Fruit fly (Drosophila melanogaster) whole organism, embryonic: Measurements from ENCODE around the gene tub.

Experiments used
- Adf1 ChIP-seq: fragments of 200-800 bp; sonication (Bioruptor generic); IDR thresholded peaks from 2 replicates; pipeline ENCODE4 v1.3.6; 2022; ENCODE audit warnings: missing biosample characterization, missing genetic modification characterization
- Aef1 ChIP-seq: fragments of 200-800 bp; sonication (Bioruptor generic); IDR thresholded peaks from 3 replicates; pipeline ENCODE4 v1.3.6; 2022; ENCODE audit warnings: missing biosample characterization, missing genetic modification characterization
- Atf6 ChIP-seq: fragments of 200-800 bp; sonication (Bioruptor generic); IDR thresholded peaks from 2 replicates; pipeline ENCODE4 v1.3.6; 2022; ENCODE audit warnings: missing biosample characterization, missing genetic modification characterization
- CG10267 ChIP-seq: fragments of 200-800 bp; sonication (Bioruptor generic); optimal IDR thresholded peaks from 2 replicates; lab custom pipeline; 2018; ENCODE audit warnings: missing biosample characterization, mild to moderate bottlenecking, missing genetic modification characterization, moderate library complexity
- CG10431 ChIP-seq: fragments of 200-800 bp; sonication (Bioruptor generic); optimal IDR thresholded peaks from 3 replicates; lab custom pipeline; 2018; ENCODE audit warnings: missing biosample characterization, mild to moderate bottlenecking, missing genetic modification characterization
- CG12104 ChIP-seq: fragments of 200-800 bp; sonication (Bioruptor generic); optimal IDR thresholded peaks from 3 replicates; lab custom pipeline; 2016; ENCODE audit warnings: missing biosample characterization, missing genetic modification characterization
- CG12942 ChIP-seq: fragments of 200-800 bp; sonication (Bioruptor generic); optimal IDR thresholded peaks from 3 replicates; lab custom pipeline; 2016; ENCODE audit warnings: missing biosample characterization, missing genetic modification characterization
- CG15514 ChIP-seq: fragments of 200-800 bp; sonication (Bioruptor generic); optimal IDR thresholded peaks from 3 replicates; lab custom pipeline; 2017; ENCODE audit warnings: missing biosample characterization, missing genetic modification characterization, mild to moderate bottlenecking, moderate library complexity, missing genetic modification reagents
- CG1647 ChIP-seq: fragments of 200-800 bp; sonication (Bioruptor generic); optimal IDR thresholded peaks from 3 replicates; lab custom pipeline; 2016; ENCODE audit warnings: missing biosample characterization, missing genetic modification characterization
- CG17328 ChIP-seq: fragments of 200-800 bp; sonication (Bioruptor generic); IDR thresholded peaks from 2 replicates; pipeline ENCODE4 v1.3.6; 2022; ENCODE audit warnings: missing biosample characterization, missing genetic modification characterization
- CG17912 ChIP-seq: fragments of 200-800 bp; sonication (Bioruptor generic); optimal IDR thresholded peaks from 2 replicates; lab custom pipeline; 2018; ENCODE audit warnings: missing biosample characterization, mild to moderate bottlenecking, missing genetic modification characterization
- CG18619 ChIP-seq: fragments of 200-800 bp; sonication (Bioruptor generic); optimal IDR thresholded peaks from 3 replicates; lab custom pipeline; 2017; ENCODE audit warnings: missing biosample characterization, mild to moderate bottlenecking, missing genetic modification characterization
- CG2199 ChIP-seq: fragments of 200-800 bp; sonication (Bioruptor generic); IDR thresholded peaks from 3 replicates; pipeline ENCODE4 v1.3.6; 2022; ENCODE audit warnings: missing biosample characterization, missing genetic modification characterization
- CG31388 ChIP-seq: fragments of 200-800 bp; sonication (Bioruptor generic); optimal IDR thresholded peaks from 2 replicates; lab custom pipeline; 2016; ENCODE audit warnings: missing biosample characterization, missing genetic modification characterization
- CG4282 ChIP-seq: fragments of 200-800 bp; sonication (Bioruptor generic); optimal IDR thresholded peaks from 2 replicates; lab custom pipeline; 2016; ENCODE audit warnings: missing biosample characterization, missing genetic modification characterization
- CG4404 ChIP-seq: fragments of 200-800 bp; sonication (Bioruptor generic); IDR thresholded peaks from 2 replicates; pipeline ENCODE4 v1.3.6; 2022; ENCODE audit warnings: missing biosample characterization, missing genetic modification characterization
- CG4707 ChIP-seq: fragments of 200-800 bp; sonication (Bioruptor generic); optimal IDR thresholded peaks from 2 replicates; lab custom pipeline; 2018; ENCODE audit warnings: missing biosample characterization, mild to moderate bottlenecking, missing genetic modification characterization, moderate library complexity
- CG6654 ChIP-seq: fragments of 200-800 bp; sonication (Bioruptor generic); optimal IDR thresholded peaks from 2 replicates; lab custom pipeline; 2017; ENCODE audit warnings: missing biosample characterization, mild to moderate bottlenecking, missing genetic modification characterization
- CG7786 ChIP-seq: fragments of 200-800 bp; sonication (Bioruptor generic); optimal IDR thresholded peaks from 2 replicates; lab custom pipeline; 2016; ENCODE audit warnings: missing biosample characterization, missing genetic modification characterization
- CG7987 ChIP-seq: fragments of 200-800 bp; sonication (Bioruptor generic); optimal IDR thresholded peaks from 2 replicates; lab custom pipeline; 2018; ENCODE audit warnings: missing biosample characterization, mild to moderate bottlenecking, missing genetic modification characterization, moderate library complexity
- CG8478 ChIP-seq: fragments of >200 bp; optimal IDR thresholded peaks from 2 replicates; lab custom pipeline; 2018
- Dad ChIP-seq: fragments of 200-800 bp; sonication (Bioruptor generic); optimal IDR thresholded peaks from 3 replicates; lab custom pipeline; 2016; ENCODE audit warnings: missing biosample characterization, missing genetic modification characterization
- Dp ChIP-seq: fragments of 200-800 bp; sonication (Bioruptor generic); optimal IDR thresholded peaks from 2 replicates; lab custom pipeline; 2018; ENCODE audit warnings: missing biosample characterization, mild to moderate bottlenecking, missing genetic modification characterization, moderate library complexity
- E2f1 ChIP-seq: fragments of 200-800 bp; sonication (Bioruptor generic); IDR thresholded peaks from 2 replicates; pipeline ENCODE4 v1.3.6; 2022; ENCODE audit warnings: missing biosample characterization, missing genetic modification characterization
- E2f2 ChIP-seq: fragments of 200-800 bp; sonication (Bioruptor generic); IDR thresholded peaks from 2 replicates; pipeline ENCODE4 v1.3.6; 2022; ENCODE audit warnings: missing biosample characterization, missing genetic modification characterization
- Ets97D ChIP-seq: fragments of 200-800 bp; sonication (Bioruptor generic); optimal IDR thresholded peaks from 3 replicates; lab custom pipeline; 2016; ENCODE audit warnings: missing biosample characterization, missing genetic modification characterization
- Gug ChIP-seq: fragments of 200-800 bp; sonication (Bioruptor generic); IDR thresholded peaks from 4 replicates; pipeline ENCODE4 v1.3.6; 2022; ENCODE audit warnings: missing biosample characterization, missing genetic modification characterization
- Pdp1 ChIP-seq, 2 experiments: fragments of 200-800 bp; sonication (Bioruptor generic); optimal IDR thresholded peaks; 3 replicates each; lab custom pipeline; 2016; ENCODE audit warnings: missing biosample characterization in 2 of 2, missing genetic modification characterization in 2 of 2, mild to moderate bottlenecking in 1 of 2, moderate library complexity in 1 of 2
- bowl ChIP-seq: fragments of 200-800 bp; sonication (Bioruptor generic); IDR thresholded peaks from 2 replicates; pipeline ENCODE4 v1.3.6; 2022; ENCODE audit warnings: missing biosample characterization, missing genetic modification characterization
- eve ChIP-seq, 2 experiments: fragments of >200 bp; optimal IDR thresholded peaks; 2 replicates each; lab custom pipeline; 2017; ENCODE audit warnings: missing biosample characterization in 2 of 2, missing genetic modification characterization in 2 of 2
- fru ChIP-seq: fragments of >200 bp; optimal IDR thresholded peaks from 2 replicates; lab custom pipeline; 2017
- gem ChIP-seq: fragments of 200-800 bp; sonication (Bioruptor generic); optimal IDR thresholded peaks from 2 replicates; lab custom pipeline; 2019; ENCODE audit warnings: missing biosample characterization, mild to moderate bottlenecking, missing genetic modification characterization, moderate library complexity
- her ChIP-seq: fragments of 200-800 bp; sonication (Bioruptor generic); optimal IDR thresholded peaks from 2 replicates; lab custom pipeline; 2016; ENCODE audit warnings: missing biosample characterization, missing genetic modification characterization
- insv ChIP-seq, 2 experiments: fragments of 200-800 bp; sonication (Bioruptor generic); optimal IDR thresholded peaks; 3 replicates each; lab custom pipeline; 2016 to 2018; ENCODE audit warnings: missing biosample characterization in 2 of 2, missing genetic modification characterization in 2 of 2
- inv ChIP-seq: fragments of 200-800 bp; sonication (Bioruptor generic); IDR thresholded peaks from 2 replicates; pipeline ENCODE4 v1.3.6; 2022; ENCODE audit warnings: missing biosample characterization, missing genetic modification characterization; ENCODE audit not compliant: partially characterized antibody
- kah ChIP-seq: fragments of 200-800 bp; sonication (Bioruptor generic); optimal IDR thresholded peaks from 2 replicates; lab custom pipeline; 2018; ENCODE audit warnings: missing biosample characterization, mild to moderate bottlenecking, missing genetic modification characterization
- knrl ChIP-seq: fragments of 200-800 bp; sonication (Bioruptor generic); IDR thresholded peaks from 3 replicates; pipeline ENCODE4 v1.3.6; 2022; ENCODE audit warnings: missing biosample characterization, missing genetic modification characterization; ENCODE audit not compliant: partially characterized antibody
- mld ChIP-seq: fragments of 200-800 bp; sonication (Bioruptor generic); IDR thresholded peaks from 3 replicates; pipeline ENCODE4 v1.3.6; 2022; ENCODE audit warnings: missing biosample characterization, missing genetic modification characterization; ENCODE audit not compliant: partially characterized antibody
- nau ChIP-seq: fragments of 200-800 bp; sonication (Bioruptor generic); optimal IDR thresholded peaks from 3 replicates; lab custom pipeline; 2017; ENCODE audit warnings: missing biosample characterization, mild to moderate bottlenecking, missing genetic modification characterization, missing genetic modification reagents
- pan ChIP-seq, 4 experiments: fragments of >200 bp in 3 of 4; fragments of 200-800 bp in 1 of 4; sonication (Bioruptor generic) in 1 of 4; optimal IDR thresholded peaks in 3 of 4; IDR thresholded peaks in 1 of 4; 2 replicates each; pipeline versions ENCODE4 v1.3.6 to Lab custom; 2017 to 2022; ENCODE audit warnings: missing biosample characterization in 2 of 4, missing genetic modification characterization in 2 of 4, mixed read lengths in 1 of 4
- schlank ChIP-seq: fragments of 200-800 bp; sonication (Bioruptor generic); optimal IDR thresholded peaks from 2 replicates; lab custom pipeline; 2018; ENCODE audit warnings: missing biosample characterization, mild to moderate bottlenecking, missing genetic modification characterization
- scrt ChIP-seq: fragments of 200-800 bp; sonication (Bioruptor generic); optimal IDR thresholded peaks from 2 replicates; lab custom pipeline; 2018; ENCODE audit warnings: missing biosample characterization, mild to moderate bottlenecking, missing genetic modification characterization, moderate library complexity
- seq ChIP-seq: fragments of 200-800 bp; sonication (Bioruptor generic); IDR thresholded peaks from 2 replicates; pipeline ENCODE4 v1.3.6; 2022; ENCODE audit warnings: missing biosample characterization, missing genetic modification characterization
- sim ChIP-seq: fragments of 200-800 bp; sonication (Bioruptor generic); IDR thresholded peaks from 2 replicates; pipeline ENCODE4 v1.3.6; 2022; ENCODE audit warnings: missing biosample characterization, missing genetic modification characterization
- slp2 ChIP-seq: fragments of 200-800 bp; sonication (Bioruptor generic); optimal IDR thresholded peaks from 2 replicates; lab custom pipeline; 2016; ENCODE audit warnings: missing biosample characterization, missing genetic modification characterization
- sna ChIP-seq: fragments of 200-800 bp; sonication (Bioruptor generic); IDR thresholded peaks from 2 replicates; pipeline ENCODE4 v1.3.6; 2022; ENCODE audit warnings: missing biosample characterization, missing genetic modification characterization; ENCODE audit not compliant: partially characterized antibody
- tin ChIP-seq: fragments of 200-800 bp; sonication (Bioruptor generic); optimal IDR thresholded peaks from 3 replicates; lab custom pipeline; 2016; ENCODE audit warnings: missing biosample characterization, missing genetic modification characterization
- toy ChIP-seq: fragments of 200-800 bp; sonication (Bioruptor generic); IDR thresholded peaks from 2 replicates; pipeline ENCODE4 v1.3.6; 2022; ENCODE audit warnings: missing biosample characterization, missing genetic modification characterization
- trem ChIP-seq: fragments of 200-800 bp; optimal IDR thresholded peaks from 3 replicates; lab custom pipeline; 2019; ENCODE audit warnings: missing biosample characterization, mild to moderate bottlenecking, missing genetic modification characterization, moderate library complexity
- twi ChIP-seq: fragments of 200-800 bp; optimal IDR thresholded peaks from 2 replicates; lab custom pipeline; 2019; ENCODE audit warnings: missing biosample characterization, mild to moderate bottlenecking, missing genetic modification characterization, moderate library complexity
- unc-4 ChIP-seq: fragments of 200-800 bp; sonication (Bioruptor generic); IDR thresholded peaks from 2 replicates; pipeline ENCODE4 v1.3.6; 2022; ENCODE audit warnings: missing biosample characterization, missing genetic modification characterization; ENCODE audit not compliant: partially characterized antibody

Gene tub

DNA sequence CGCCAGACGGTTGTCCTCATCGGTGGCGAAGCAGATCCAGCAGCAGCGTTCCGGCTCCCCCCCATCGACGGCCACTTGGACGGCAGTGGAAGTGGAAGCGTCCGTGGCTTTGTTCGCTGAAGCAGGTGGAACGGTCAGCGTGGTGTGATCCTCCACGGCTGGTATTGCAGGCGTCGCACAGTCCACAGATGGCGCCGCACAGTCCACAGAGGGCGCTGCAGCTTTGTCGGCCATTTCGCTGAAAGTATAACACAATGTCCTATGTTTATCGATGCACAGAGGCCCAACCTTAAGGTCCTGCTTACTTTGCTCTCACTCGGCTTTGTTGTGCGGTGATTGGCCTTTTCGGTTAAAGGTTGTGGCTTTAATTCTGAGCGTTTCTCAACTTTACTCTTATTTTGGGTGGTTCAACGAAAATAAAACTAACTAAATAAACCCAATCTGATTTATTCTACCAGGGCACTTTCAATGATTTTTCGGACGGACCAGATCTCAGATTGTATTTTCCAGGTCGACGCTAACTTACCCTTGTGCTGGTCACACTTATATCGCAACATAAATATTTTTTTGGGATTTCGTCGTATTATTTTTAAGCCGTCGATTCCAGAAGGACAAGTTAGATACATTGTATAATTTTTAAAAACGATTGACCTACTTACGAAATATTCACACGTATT is 10.0 kb downstream of the tub start, which contains the start of gene CG9855 (continued):
- no peak for TF ChIP-seq inv (GFP tag; lab: Robert Waterston, UW)
- TF ChIP-seq E2f1 (GFP tag; lab: Robert Waterston, UW) = no peak
- TF ChIP-seq Gug (GFP tag; lab: Robert Waterston, UW) = no peak
- peak in 1 of 2 experiments; percentile 79 for TF ChIP-seq Pdp1 (GFP tag; optimal IDR thresholded peaks at IDR 0.05; lab: Kevin White, UChicago)
- no peak for TF ChIP-seq CG12104 (GFP tag; lab: Kevin White, UChicago)
- TF ChIP-seq slp2 = no peak
- no peak for TF ChIP-seq CG31388 (GFP tag; lab: Kevin White, UChicago)
- no peak for TF ChIP-seq CG1647 (GFP tag; lab: Kevin White, UChicago)
- TF ChIP-seq CG2199 (GFP tag; lab: Robert Waterston, UW) = no peak
- peak; percentile 43 for TF ChIP-seq Dp (GFP tag; lab: Kevin White, UChicago)
- no peak for TF ChIP-seq CG4282
- TF ChIP-seq gem (tag; lab: Kevin White, UChicago) = no peak
- no peak for TF ChIP-seq CG6654 (GFP tag; lab: Kevin White, UChicago)
- TF ChIP-seq nau (GFP tag; lab: Kevin White, UChicago) = no peak
- no peak for TF ChIP-seq scrt (GFP tag; lab: Kevin White, UChicago)
- TF ChIP-seq eve (GFP tag; optimal IDR thresholded peaks at IDR 0.05; lab: Kevin White, UChicago) = no peak
- no peak for TF ChIP-seq sna
- no peak for TF ChIP-seq schlank (tag; lab: Kevin White, UChicago)
- no peak for TF ChIP-seq CG8478 (lab: Kevin White, UChicago)
- TF ChIP-seq tin (GFP tag; lab: Kevin White, UChicago) = no peak
- TF ChIP-seq Adf1 = no peak
- TF ChIP-seq Aef1 (GFP tag; lab: Robert Waterston, UW) = no peak
- no peak for TF ChIP-seq insv (GFP tag; optimal IDR thresholded peaks at IDR 0.05; lab: Kevin White, UChicago)
- no peak for TF ChIP-seq CG4707 (GFP tag; lab: Kevin White, UChicago)
- TF ChIP-seq Dad = no peak
- TF ChIP-seq CG15514 = peak; percentile 62
- TF ChIP-seq pan (optimal IDR thresholded peaks at IDR 0.05; lab: Kevin White, UChicago) = no peak
- no peak for TF ChIP-seq pan (GFP tag; optimal IDR thresholded peaks at IDR 0.05 in 1 of 2, IDR thresholded peaks at IDR 0.05 in 1 of 2)
- peak; percentile 46 for TF ChIP-seq trem (tag; lab: Kevin White, UChicago)
- no peak for TF ChIP-seq mld
- TF ChIP-seq fru (lab: Kevin White, UChicago) = no peak
- TF ChIP-seq CG18619 (GFP tag; lab: Kevin White, UChicago) = no peak
- no peak for TF ChIP-seq bowl (GFP tag; lab: Robert Waterston, UW)
- no peak for TF ChIP-seq sim
- no peak for TF ChIP-seq CG4404
- no peak for TF ChIP-seq toy (GFP tag; lab: Robert Waterston, UW)
- TF ChIP-seq Ets97D (GFP tag; lab: Kevin White, UChicago) = peak; percentile 45
- no peak for TF ChIP-seq CG12942
- TF ChIP-seq Atf6 (GFP tag; lab: Robert Waterston, UW) = no peak
- TF ChIP-seq CG7987 = no peak
- 0 out of 3 replicates have a peak, but pooled peaks have one; percentile 11 for TF ChIP-seq knrl (GFP tag; lab: Robert Waterston, UW)
- no peak for TF ChIP-seq CG17328
- TF ChIP-seq her (GFP tag; lab: Kevin White, UChicago) = no peak
- no peak for TF ChIP-seq twi (tag; lab: Kevin White, UChicago)
- no peak for TF ChIP-seq seq (GFP tag; lab: Robert Waterston, UW)
- peak; percentile 50 for TF ChIP-seq E2f2 (GFP tag; lab: Robert Waterston, UW)
- TF ChIP-seq CG10431 (GFP tag; lab: Kevin White, UChicago) = peak; percentile 11
- TF ChIP-seq CG10267 (tag; lab: Kevin White, UChicago) = peak; percentile 45
- TF ChIP-seq CG7786 (GFP tag; lab: Kevin White, UChicago) = no peak
- TF ChIP-seq unc-4 (GFP tag; lab: Robert Waterston, UW) = no peak
- TF ChIP-seq CG17912 (GFP tag; lab: Kevin White, UChicago) = no peak
- no peak for TF ChIP-seq kah (GFP tag; lab: Kevin White, UChicago)
